Fruit fly (Drosophila melanogaster) whole organism, embryonic: ENCODE results near the gene Hexo2.

Experiments used
- Antp ChIP-seq: fragments of 200-800 bp; sonication (Bioruptor generic); optimal IDR thresholded peaks from 3 replicates; lab custom pipeline; 2016; ENCODE audit warnings: missing biosample characterization, missing genetic modification characterization
- Bgb ChIP-seq: fragments of 200-800 bp; sonication (Bioruptor generic); IDR thresholded peaks from 2 replicates; pipeline ENCODE4 v1.3.6; 2022; ENCODE audit warnings: missing biosample characterization, missing genetic modification characterization; ENCODE audit not compliant: partially characterized antibody
- CG10321 ChIP-seq: fragments of 200-800 bp; sonication (Bioruptor generic); IDR thresholded peaks from 2 replicates; pipeline ENCODE4 v1.3.6; 2022; ENCODE audit warnings: missing biosample characterization, missing genetic modification characterization
- CG10979 ChIP-seq: fragments of 200-800 bp; sonication (Bioruptor generic); optimal IDR thresholded peaks from 2 replicates; lab custom pipeline; 2018; ENCODE audit warnings: missing biosample characterization, mild to moderate bottlenecking, missing genetic modification characterization, moderate library complexity
- CG1233 ChIP-seq: fragments of 200-800 bp; sonication (Bioruptor generic); optimal IDR thresholded peaks from 4 replicates; lab custom pipeline; 2018; ENCODE audit warnings: missing biosample characterization, mild to moderate bottlenecking, missing genetic modification characterization
- CG14667 ChIP-seq: fragments of 200-800 bp; sonication (Bioruptor generic); IDR thresholded peaks from 2 replicates; pipeline ENCODE4 v1.3.6; 2022; ENCODE audit warnings: missing biosample characterization, missing genetic modification characterization
- CG14710 ChIP-seq: fragments of 200-800 bp; sonication (Bioruptor generic); optimal IDR thresholded peaks from 3 replicates; lab custom pipeline; 2019; ENCODE audit warnings: missing biosample characterization, mild to moderate bottlenecking, missing genetic modification characterization, moderate library complexity
- CG15479 ChIP-seq: fragments of 200-800 bp; sonication (Bioruptor generic); optimal IDR thresholded peaks from 3 replicates; lab custom pipeline; 2019; ENCODE audit warnings: missing biosample characterization, mild to moderate bottlenecking, missing genetic modification characterization, moderate library complexity
- CG1602 ChIP-seq: fragments of 200-800 bp; sonication (Bioruptor generic); optimal IDR thresholded peaks from 3 replicates; lab custom pipeline; 2016; ENCODE audit warnings: missing biosample characterization, missing genetic modification characterization
- CG17829 ChIP-seq: fragments of 200-800 bp; optimal IDR thresholded peaks from 2 replicates; lab custom pipeline; 2019; ENCODE audit warnings: missing biosample characterization, mild to moderate bottlenecking, missing genetic modification characterization, moderate library complexity
- CG18262 ChIP-seq: fragments of 200-800 bp; optimal IDR thresholded peaks from 3 replicates; lab custom pipeline; 2019; ENCODE audit warnings: missing biosample characterization, mild to moderate bottlenecking, missing genetic modification characterization, moderate library complexity
- CG18599 ChIP-seq: fragments of 200-800 bp; sonication (Bioruptor generic); optimal IDR thresholded peaks from 3 replicates; lab custom pipeline; 2017; ENCODE audit warnings: missing biosample characterization, missing genetic modification characterization, mild to moderate bottlenecking, moderate library complexity, missing genetic modification reagents
- CG18764 ChIP-seq: fragments of 200-800 bp; sonication (Bioruptor generic); optimal IDR thresholded peaks from 3 replicates; lab custom pipeline; 2016; ENCODE audit warnings: missing biosample characterization, missing genetic modification characterization
- CG2120 ChIP-seq: fragments of 200-800 bp; sonication (Bioruptor generic); optimal IDR thresholded peaks from 3 replicates; lab custom pipeline; 2016; ENCODE audit warnings: missing biosample characterization, missing genetic modification characterization
- CG30403 ChIP-seq: fragments of 200-800 bp; sonication (Bioruptor generic); optimal IDR thresholded peaks from 3 replicates; lab custom pipeline; 2016; ENCODE audit warnings: missing biosample characterization, missing genetic modification characterization
- CG31388 ChIP-seq: fragments of 200-800 bp; sonication (Bioruptor generic); optimal IDR thresholded peaks from 2 replicates; lab custom pipeline; 2016; ENCODE audit warnings: missing biosample characterization, missing genetic modification characterization
- CG32772 ChIP-seq: fragments of 200-800 bp; sonication (Bioruptor generic); IDR thresholded peaks from 2 replicates; pipeline ENCODE4 v1.3.6; 2022; ENCODE audit warnings: missing biosample characterization, missing genetic modification characterization
- CG33557 ChIP-seq: fragments of 200-800 bp; sonication (Bioruptor generic); optimal IDR thresholded peaks from 2 replicates; lab custom pipeline; 2019; ENCODE audit warnings: missing biosample characterization, mild to moderate bottlenecking, missing genetic modification characterization, moderate library complexity
- CG34224 ChIP-seq: fragments of 200-800 bp; sonication (Bioruptor generic); IDR thresholded peaks from 3 replicates; pipeline ENCODE4 v1.3.6; 2022; ENCODE audit warnings: missing biosample characterization, missing genetic modification characterization; ENCODE audit not compliant: partially characterized antibody
- CG3847 ChIP-seq: fragments of 200-800 bp; sonication (Bioruptor generic); IDR thresholded peaks from 2 replicates; pipeline ENCODE4 v1.3.6; 2022; ENCODE audit warnings: missing biosample characterization, missing genetic modification characterization
- CG7839 ChIP-seq: fragments of 200-800 bp; sonication (Bioruptor generic); optimal IDR thresholded peaks from 3 replicates; lab custom pipeline; 2018; ENCODE audit warnings: missing biosample characterization, mild to moderate bottlenecking, missing genetic modification characterization, moderate library complexity
- CG9817 ChIP-seq: fragments of 200-800 bp; sonication (Bioruptor generic); optimal IDR thresholded peaks from 2 replicates; lab custom pipeline; 2018; ENCODE audit warnings: missing biosample characterization, mild to moderate bottlenecking, missing genetic modification characterization, moderate library complexity
- Dfd ChIP-seq, 2 experiments: fragments of >200 bp; optimal IDR thresholded peaks; 2 replicates each; lab custom pipeline; 2017; ENCODE audit warnings: missing biosample characterization in 2 of 2, missing genetic modification characterization in 2 of 2
- Drgx ChIP-seq: fragments of 200-800 bp; sonication (Bioruptor generic); IDR thresholded peaks from 2 replicates; pipeline ENCODE4 v1.3.6; 2022; ENCODE audit warnings: missing biosample characterization, missing genetic modification characterization
- ERR ChIP-seq: fragments of 200-800 bp; sonication (Bioruptor generic); optimal IDR thresholded peaks from 2 replicates; lab custom pipeline; 2016; ENCODE audit warnings: missing biosample characterization, missing genetic modification characterization
- Ets65A ChIP-seq: fragments of 200-800 bp; sonication (Bioruptor generic); peaks from one replicate; lab custom pipeline; 2016; ENCODE audit warnings: missing biosample characterization, missing genetic modification characterization
- Ets97D ChIP-seq: fragments of 200-800 bp; sonication (Bioruptor generic); optimal IDR thresholded peaks from 3 replicates; lab custom pipeline; 2016; ENCODE audit warnings: missing biosample characterization, missing genetic modification characterization
- H15 ChIP-seq: fragments of 200-800 bp; sonication (Bioruptor generic); IDR thresholded peaks from 3 replicates; pipeline ENCODE4 v1.3.6; 2022; ENCODE audit warnings: missing biosample characterization, missing genetic modification characterization
- H2.0 ChIP-seq: fragments of 200-800 bp; sonication (Bioruptor generic); IDR thresholded peaks from 2 replicates; pipeline ENCODE4 v1.3.6; 2022; ENCODE audit warnings: missing biosample characterization, missing genetic modification characterization
- Usf ChIP-seq: fragments of 200-800 bp; sonication (Bioruptor generic); optimal IDR thresholded peaks from 2 replicates; lab custom pipeline; 2017; ENCODE audit warnings: missing genotype, missing biosample characterization, missing genetic modification characterization
- cato ChIP-seq: fragments of 200-800 bp; sonication (Bioruptor generic); optimal IDR thresholded peaks from 2 replicates; lab custom pipeline; 2016; ENCODE audit warnings: missing biosample characterization, missing genetic modification characterization, borderline replicate concordance
- cg ChIP-seq: fragments of 200-800 bp; sonication (Bioruptor generic); optimal IDR thresholded peaks from 3 replicates; lab custom pipeline; 2019; ENCODE audit warnings: missing biosample characterization, mild to moderate bottlenecking, missing genetic modification characterization, moderate library complexity
- dm ChIP-seq: fragments of 200-800 bp; sonication (Bioruptor generic); optimal IDR thresholded peaks from 3 replicates; lab custom pipeline; 2016; ENCODE audit warnings: missing biosample characterization, missing genetic modification characterization
- her ChIP-seq: fragments of 200-800 bp; sonication (Bioruptor generic); optimal IDR thresholded peaks from 2 replicates; lab custom pipeline; 2016; ENCODE audit warnings: missing biosample characterization, missing genetic modification characterization
- jing ChIP-seq: fragments of 200-800 bp; sonication (Bioruptor generic); optimal IDR thresholded peaks from 2 replicates; lab custom pipeline; 2018; ENCODE audit warnings: missing biosample characterization, mild to moderate bottlenecking, missing genetic modification characterization
- knrl ChIP-seq: fragments of 200-800 bp; sonication (Bioruptor generic); IDR thresholded peaks from 3 replicates; pipeline ENCODE4 v1.3.6; 2022; ENCODE audit warnings: missing biosample characterization, missing genetic modification characterization; ENCODE audit not compliant: partially characterized antibody
- peb ChIP-seq: fragments of 200-800 bp; sonication (Bioruptor generic); IDR thresholded peaks from 2 replicates; pipeline ENCODE4 v1.3.6; 2022; ENCODE audit warnings: missing biosample characterization, missing genetic modification characterization
- pnt ChIP-seq: fragments of 200-800 bp; sonication (Bioruptor generic); optimal IDR thresholded peaks from 3 replicates; lab custom pipeline; 2016; ENCODE audit warnings: missing biosample characterization, missing genetic modification characterization
- pum ChIP-seq: fragments of 200-800 bp; sonication (Bioruptor generic); optimal IDR thresholded peaks from 2 replicates; lab custom pipeline; 2016; ENCODE audit warnings: missing biosample characterization, missing genetic modification characterization
- ranshi ChIP-seq: fragments of 200-800 bp; sonication (Bioruptor generic); IDR thresholded peaks from 2 replicates; pipeline ENCODE4 v1.3.6; 2022; ENCODE audit warnings: missing biosample characterization, missing genetic modification characterization
- sens ChIP-seq: fragments of 200-800 bp; sonication (Bioruptor generic); peaks from one replicate; lab custom pipeline; 2016; ENCODE audit warnings: missing biosample characterization, missing genetic modification characterization
- shn ChIP-seq: fragments of 200-800 bp; sonication (Bioruptor generic); optimal IDR thresholded peaks from 3 replicates; lab custom pipeline; 2016; ENCODE audit warnings: missing biosample characterization, missing genetic modification characterization
- so ChIP-seq: fragments of 200-800 bp; sonication (Bioruptor generic); IDR thresholded peaks from 3 replicates; pipeline ENCODE4 v1.3.6; 2022; ENCODE audit warnings: missing biosample characterization, missing genetic modification characterization
- stwl ChIP-seq: fragments of 200-800 bp; sonication (Bioruptor generic); optimal IDR thresholded peaks from 3 replicates; lab custom pipeline; 2018; ENCODE audit warnings: missing biosample characterization, mild to moderate bottlenecking, missing genetic modification characterization, moderate library complexity
- tin ChIP-seq: fragments of 200-800 bp; sonication (Bioruptor generic); optimal IDR thresholded peaks from 3 replicates; lab custom pipeline; 2016; ENCODE audit warnings: missing biosample characterization, missing genetic modification characterization
- unpg ChIP-seq: fragments of 200-800 bp; sonication (Bioruptor generic); optimal IDR thresholded peaks from 3 replicates; lab custom pipeline; 2018; ENCODE audit warnings: missing biosample characterization, mild to moderate bottlenecking, missing genetic modification characterization, moderate library complexity
- vvl ChIP-seq: fragments of 200-800 bp; sonication (Bioruptor generic); IDR thresholded peaks from 2 replicates; pipeline ENCODE4 v1.3.6; 2022; ENCODE audit warnings: missing biosample characterization, missing genetic modification characterization
- yki ChIP-seq: fragments of >200 bp; optimal IDR thresholded peaks from 3 replicates; lab custom pipeline; 2018
- zen ChIP-seq: fragments of 200-800 bp; sonication (Bioruptor generic); optimal IDR thresholded peaks from 3 replicates; lab custom pipeline; 2018; ENCODE audit warnings: missing biosample characterization, mild to moderate bottlenecking, missing genetic modification characterization, moderate library complexity
- zen2 ChIP-seq: fragments of 200-800 bp; sonication (Bioruptor generic); IDR thresholded peaks from 3 replicates; pipeline ENCODE4 v1.3.6; 2022; ENCODE audit warnings: missing biosample characterization, missing genetic modification characterization; ENCODE audit not compliant: partially characterized antibody

The Hexo2 gene

DNA sequence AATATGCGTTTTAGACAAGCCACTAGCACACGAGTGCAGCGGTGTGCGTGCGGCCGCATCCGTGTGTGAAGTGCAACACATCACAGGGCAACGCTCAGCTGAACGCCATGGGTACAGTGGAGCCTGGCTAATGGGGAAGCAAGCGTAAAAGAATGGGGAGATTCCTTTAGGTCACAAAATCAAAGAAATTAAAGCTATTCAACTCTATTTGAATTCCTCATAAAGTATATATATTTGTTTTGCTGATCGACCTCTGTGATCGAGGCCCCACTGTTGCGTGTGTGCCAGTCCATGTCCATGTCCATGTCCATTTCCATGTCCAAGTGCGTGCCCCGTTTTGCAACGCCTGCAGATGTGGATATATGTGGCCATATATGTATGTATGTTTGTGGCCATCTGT, 45.9 kb downstream of the Hexo2 start (continued):
- TF ChIP-seq Drgx (GFP tag; lab: Robert Waterston, UW) (peak; percentile 63), unpg (GFP tag; lab: Kevin White, UChicago) (peak; percentile 20), CG14710 (tag; lab: Kevin White, UChicago) (peak; percentile 33), CG33557 (GFP tag; lab: Kevin White, UChicago) (peak; percentile 58), Ets65A (peak; percentile 50), CG32772 (GFP tag; lab: Robert Waterston, UW) (peak; percentile 10; the same call in 1 of the 2 replicates), CG18262 (tag; lab: Kevin White, UChicago) (peak; percentile 32), Usf (GFP tag; lab: Kevin White, UChicago) (no peak), zen (tag; lab: Kevin White, UChicago) (peak; percentile 45), CG30403 (GFP tag; lab: Kevin White, UChicago) (peak; percentile 19), CG1233 (GFP tag; lab: Kevin White, UChicago) (peak; percentile 2), CG7839 (tag; lab: Kevin White, UChicago) (peak; percentile 9), CG1602 (GFP tag; lab: Kevin White, UChicago) (no peak), pnt (peak; percentile 8), Antp (GFP tag; lab: Kevin White, UChicago) (peak; percentile 3), H2.0 (GFP tag; lab: Robert Waterston, UW) (0 out of 2 replicates have a peak, but pooled peaks have one; percentile 6)

DNA sequence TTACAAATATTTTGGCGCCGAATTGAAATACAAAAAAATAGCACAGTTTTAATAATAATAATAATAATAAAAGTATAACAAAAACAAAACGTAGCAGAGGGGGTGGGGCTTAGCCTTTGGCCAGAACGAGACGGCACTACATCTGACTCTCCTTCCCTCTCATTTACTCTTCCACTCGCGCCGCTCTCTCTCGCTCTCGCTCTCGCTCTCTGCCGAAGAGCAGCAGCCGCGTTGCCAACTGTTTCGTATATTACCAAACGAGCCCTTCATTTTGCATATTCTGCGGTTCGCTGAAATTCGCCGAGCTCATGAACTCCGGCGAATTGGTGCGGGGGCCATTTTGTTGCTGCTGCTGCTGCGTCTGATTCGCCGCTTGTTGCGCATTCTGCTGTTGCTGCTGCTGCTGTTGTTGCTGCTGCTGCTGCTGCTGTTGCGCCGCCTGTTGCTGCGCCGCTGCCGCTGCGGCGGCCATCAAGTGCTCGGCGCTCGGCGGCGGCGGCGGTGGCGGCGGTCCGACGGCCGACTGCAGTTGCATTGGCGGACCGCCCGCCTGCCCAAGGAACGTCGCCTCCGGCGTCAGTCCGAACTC, 48.4 kb downstream of the Hexo2 start:
- TF ChIP-seq cg (peak; percentile 25), CG9817 (tag; lab: Kevin White, UChicago) (no peak), Dfd (GFP tag; optimal IDR thresholded peaks at IDR 0.05; lab: Kevin White, UChicago) (peak in 1 of 2 experiments; percentile 38), ranshi (GFP tag; lab: Robert Waterston, UW) (no peak), CG34224 (GFP tag; lab: Robert Waterston, UW) (peak; percentile 18; the same call in 1 of the 3 replicates), CG17829 (tag; lab: Kevin White, UChicago) (no peak), CG14667 (GFP tag; lab: Robert Waterston, UW) (no peak), dm (GFP tag; lab: Kevin White, UChicago) (no peak), shn (GFP tag; lab: Kevin White, UChicago) (no peak), CG15479 (GFP tag; lab: Kevin White, UChicago) (peak; percentile 23), knrl (GFP tag; lab: Robert Waterston, UW) (no peak), CG10321 (GFP tag; lab: Robert Waterston, UW) (peak; percentile 96), jing (GFP tag; lab: Kevin White, UChicago) (peak; percentile 9), tin (GFP tag; lab: Kevin White, UChicago) (no peak), stwl (tag; lab: Kevin White, UChicago) (peak; percentile 13), CG31388 (GFP tag; lab: Kevin White, UChicago) (no peak), pum (GFP tag; lab: Kevin White, UChicago) (no peak), cato (no peak), so (no peak), zen2 (GFP tag; lab: Robert Waterston, UW) (peak; percentile 50; the same call in 2 of the 3 replicates), sens (GFP tag; lab: Kevin White, UChicago) (peak; percentile 40), H15 (GFP tag; lab: Robert Waterston, UW) (no peak), Ets97D (GFP tag; lab: Kevin White, UChicago) (no peak), CG2120 (GFP tag; lab: Kevin White, UChicago) (no peak), CG3847 (GFP tag; lab: Robert Waterston, UW) (0 out of 2 replicates have a peak, but pooled peaks have one; percentile 16), peb (GFP tag; lab: Robert Waterston, UW) (no peak), CG18599 (no peak), ERR (GFP tag; lab: Kevin White, UChicago) (no peak), vvl (GFP tag; lab: Robert Waterston, UW) (peak; percentile 45; the same call in 1 of the 2 replicates), her (GFP tag; lab: Kevin White, UChicago) (no peak), CG18764 (GFP tag; lab: Kevin White, UChicago) (no peak), CG10979 (tag; lab: Kevin White, UChicago) (no peak), yki (peak; percentile 63), Bgb (GFP tag; lab: Robert Waterston, UW) (peak; percentile 35; the same call in 1 of the 2 replicates)
